Worm (Caenorhabditis elegans): Measurements from ENCODE around the gene Y54G11A.9.

Y54G11A.9 gene

ce11 chrII:14361719-14362118 is 15.5 kb upstream of the Y54G11A.9 start, which contains the start of gene tebp-1:
Gene tebp-1, plus strand, starts transcription at chrII:14362019.
- no peak for TF ChIP-seq unc-39 (tag; optimal IDR thresholded peaks at IDR 0.05)
- no peak for TF ChIP-seq mbf-1 (tag; optimal IDR thresholded peaks at IDR 0.05)
- no peak for TF ChIP-seq nhr-23 (tag; optimal IDR thresholded peaks at IDR 0.05)
- TF ChIP-seq ZK546.5 (tag; optimal IDR thresholded peaks at IDR 0.05) = no peak

DNA sequence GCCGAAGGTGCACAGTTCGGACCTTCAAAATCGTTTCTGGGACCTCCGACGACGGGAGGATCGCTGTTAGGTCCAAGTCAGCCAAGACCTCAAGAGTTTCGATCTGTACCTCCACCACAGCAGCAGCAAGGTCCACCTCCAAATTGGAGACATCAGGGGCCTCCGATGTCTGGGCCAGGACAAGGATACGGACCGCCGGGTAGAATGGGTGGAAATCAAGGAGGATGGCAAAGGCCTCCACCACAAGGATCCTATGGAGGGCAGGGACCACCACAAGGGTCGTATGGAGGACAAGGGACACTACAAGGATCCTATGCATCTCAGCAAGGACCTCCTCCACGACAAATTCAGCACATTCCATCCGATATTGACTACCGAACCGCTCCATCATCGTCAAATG is 14.4 kb upstream of the Y54G11A.9 start:
- TF ChIP-seq egl-27 (tag; optimal IDR thresholded peaks at IDR 0.05) = no peak
- TF ChIP-seq zag-1 (tag; optimal IDR thresholded peaks at IDR 0.05) = no peak
- no peak for TF ChIP-seq unc-55 (GFP tag; optimal IDR thresholded peaks at IDR 0.05)
- no peak for TF ChIP-seq ceh-82 (tag; optimal IDR thresholded peaks at IDR 0.05)
- no peak for TF ChIP-seq ztf-11 (tag; optimal IDR thresholded peaks at IDR 0.05)
- TF ChIP-seq nhr-6 (tag; optimal IDR thresholded peaks at IDR 0.05) = no peak
- no peak for TF ChIP-seq nhr-25 (tag; optimal IDR thresholded peaks at IDR 0.05)

DNA sequence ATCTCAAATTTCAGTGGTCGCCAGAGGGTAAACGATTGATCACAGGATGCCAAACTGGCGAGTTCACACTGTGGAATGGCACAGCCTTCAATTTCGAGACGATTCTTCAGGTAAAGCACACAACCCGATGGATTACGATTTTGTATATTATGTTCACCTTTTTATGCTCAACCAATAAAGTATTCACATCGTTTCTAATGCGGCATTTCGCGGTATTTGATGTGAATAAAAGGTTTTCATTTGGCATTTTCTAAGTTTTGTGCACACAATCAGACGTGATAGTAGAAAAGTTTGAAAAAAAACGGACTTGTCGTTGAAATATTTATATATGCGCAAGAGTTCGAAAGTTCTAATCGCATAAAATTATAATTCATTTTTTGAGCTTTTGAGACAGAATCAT is 12.8 kb upstream of the Y54G11A.9 start:
- TF ChIP-seq ama-1 (optimal IDR thresholded peaks at IDR 0.05) (no peak), nhr-11 (tag; optimal IDR thresholded peaks at IDR 0.05) (no peak), nhr-10 (tag; optimal IDR thresholded peaks at IDR 0.05) (no peak), skn-1 (tag; optimal IDR thresholded peaks at IDR 0.05) (no peak), alr-1 (tag; optimal IDR thresholded peaks at IDR 0.05) (no peak), ztf-4 (tag; optimal IDR thresholded peaks at IDR 0.05) (no peak), unc-62 (GFP tag; optimal IDR thresholded peaks at IDR 0.05) (no peak), aly-2 (tag; optimal IDR thresholded peaks at IDR 0.05) (no peak), unc-55 (GFP tag; optimal IDR thresholded peaks at IDR 0.05) (no peak), fos-1 (tag; optimal IDR thresholded peaks at IDR 0.05) (no peak), nhr-237 (tag; optimal IDR thresholded peaks at IDR 0.05) (no peak)

- TF ChIP-seq dmd-4 (tag; optimal IDR thresholded peaks at IDR 0.05) (no peak), F13H6.1 (tag; optimal IDR thresholded peaks at IDR 0.05) (peak; percentile 64), sem-4 (tag; optimal IDR thresholded peaks at IDR 0.05) (peak; percentile 22), mab-5 (tag; optimal IDR thresholded peaks at IDR 0.05) (peak; percentile 53), ZK546.5 (tag; optimal IDR thresholded peaks at IDR 0.05) (peak; percentile 43), lin-13 (GFP tag; optimal IDR thresholded peaks at IDR 0.05) (peak; percentile 77), C34F6.9 (tag; optimal IDR thresholded peaks at IDR 0.05) (peak; percentile 91), ama-1 (optimal IDR thresholded peaks at IDR 0.05) (peak; percentile 25), nhr-12 (tag; optimal IDR thresholded peaks at IDR 0.05) (no peak), mbf-1 (tag; optimal IDR thresholded peaks at IDR 0.05) (no peak), R02D3.7 (tag; optimal IDR thresholded peaks at IDR 0.05) (no peak), lin-11 (tag; optimal IDR thresholded peaks at IDR 0.05) (peak; percentile 7), alr-1 (tag; optimal IDR thresholded peaks at IDR 0.05) (no peak), mdl-1 (tag; optimal IDR thresholded peaks at IDR 0.05) (peak; percentile 51 to 75), ceh-16 (tag; optimal IDR thresholded peaks at IDR 0.05) (no peak), blmp-1 (tag; optimal IDR thresholded peaks at IDR 0.05; ENCODE audit: insufficient read depth) (peak; percentile 2), peb-1 (tag; optimal IDR thresholded peaks at IDR 0.05) (no peak), sma-9 (GFP tag; optimal IDR thresholded peaks at IDR 0.05) (peak; percentile 63), sma-9 (tag; optimal IDR thresholded peaks at IDR 0.05) (no peak), unc-62 (GFP tag; optimal IDR thresholded peaks at IDR 0.05) (no peak), nhr-11 (tag; optimal IDR thresholded peaks at IDR 0.05) (no peak), lsy-2 (tag; optimal IDR thresholded peaks at IDR 0.05) (peak; percentile 82 to 93), nhr-10 (tag; optimal IDR thresholded peaks at IDR 0.05) (no peak), crh-2 (tag; optimal IDR thresholded peaks at IDR 0.05) (peak; percentile 82), nhr-6 (tag; optimal IDR thresholded peaks at IDR 0.05) (no peak), elt-3 (tag; optimal IDR thresholded peaks at IDR 0.05) (no peak), lin-39 (tag; optimal IDR thresholded peaks at IDR 0.05) (no peak), elt-1 (tag; optimal IDR thresholded peaks at IDR 0.05) (no peak), gmeb-1 (tag; optimal IDR thresholded peaks at IDR 0.05) (peak; percentile 90), nhr-237 (tag; optimal IDR thresholded peaks at IDR 0.05) (no peak), sma-3 (GFP tag; optimal IDR thresholded peaks at IDR 0.05) (peak; percentile 40), nhr-23 (tag; optimal IDR thresholded peaks at IDR 0.05) (no peak), unc-39 (tag; optimal IDR thresholded peaks at IDR 0.05) (no peak), nhr-21 (tag; optimal IDR thresholded peaks at IDR 0.05) (no peak), skn-1 (tag; optimal IDR thresholded peaks at IDR 0.05) (no peak), nhr-77 (tag; optimal IDR thresholded peaks at IDR 0.05) (no peak), fos-1 (tag; optimal IDR thresholded peaks at IDR 0.05) (peak; percentile 31), zag-1 (tag; optimal IDR thresholded peaks at IDR 0.05) (peak; percentile 39), snpc-4 (tag; optimal IDR thresholded peaks at IDR 0.05) (peak; percentile 48), egl-27 (tag; optimal IDR thresholded peaks at IDR 0.05) (peak; percentile 10), ztf-1 (GFP tag; conservative IDR thresholded peaks at IDR 0.05) (no peak), nhr-25 (tag; optimal IDR thresholded peaks at IDR 0.05) (peak; percentile 42), ztf-11 (tag; optimal IDR thresholded peaks at IDR 0.05) (no peak), ceh-82 (tag; optimal IDR thresholded peaks at IDR 0.05) (no peak), ztf-4 (tag; optimal IDR thresholded peaks at IDR 0.05) (no peak)
These were observed 11.7 kb upstream of the Y54G11A.9 start, which contains the start of the genes agl-1 and pfs-2 for ce11 chrII:14357936-14358416. Gene agl-1, minus strand, starts transcription at chrII:14358113. Gene pfs-2, plus strand, starts transcription at chrII:14358366.

Data from whole organism, L2 larva.